Worm (Caenorhabditis elegans) whole organism, young adult: ENCODE results near the gene tsp-12.
A peak's percentile ranks its signal among the peaks of the same experiment; 100 is the strongest.

Experiments
- B0035.1 ChIP-seq: sonication (generic microtip); optimal IDR thresholded peaks from 2 replicates; lab custom pipeline; 2016; ENCODE audit warnings: missing genetic modification characterization, mild to moderate bottlenecking, missing compliant biosample characterization, missing genotype, missing genetic modification reagents
- F57A8.1 ChIP-seq: fragments of 200-800 bp; sonication (Bioruptor generic); optimal IDR thresholded peaks from 2 replicates; lab custom pipeline; 2018; ENCODE audit warnings: mild to moderate bottlenecking, missing genetic modification characterization, moderate library complexity, missing compliant biosample characterization
- T26A5.8 ChIP-seq: sonication (generic microtip); optimal IDR thresholded peaks from 2 replicates; lab custom pipeline; 2016; ENCODE audit warnings: missing genetic modification characterization, missing compliant biosample characterization
- Y53F4B.3 ChIP-seq: fragments of 200-800 bp; sonication (Bioruptor generic); IDR thresholded peaks from 2 replicates; pipeline ENCODE4 v1.3.6; 2022; ENCODE audit warnings: missing genetic modification reagents, missing genetic modification characterization, missing compliant biosample characterization
- Y56A3A.18 ChIP-seq: fragments of 200-800 bp; sonication (Bioruptor generic); IDR thresholded peaks from 2 replicates; pipeline ENCODE4 v1.3.6; 2022; ENCODE audit warnings: missing genetic modification reagents, missing genetic modification characterization, missing compliant biosample characterization
- Y95B8A.8 ChIP-seq: fragments of 200-800 bp; sonication (Bioruptor generic); IDR thresholded peaks from 2 replicates; pipeline ENCODE4 v1.3.6; 2022; ENCODE audit warnings: missing genetic modification reagents, missing genetic modification characterization, missing compliant biosample characterization
- akir-1 ChIP-seq: fragments of 200-800 bp; sonication (Bioruptor generic); optimal IDR thresholded peaks from 2 replicates; lab custom pipeline; 2018; ENCODE audit warnings: mild to moderate bottlenecking, missing genetic modification characterization, moderate library complexity, missing compliant biosample characterization
- aptf-3 ChIP-seq: fragments of 200-800 bp; sonication (Bioruptor generic); IDR thresholded peaks from 2 replicates; pipeline ENCODE4 v1.3.6; 2022; ENCODE audit warnings: missing genetic modification characterization, missing compliant biosample characterization
- ccch-3 ChIP-seq: fragments of 200-800 bp; sonication (Bioruptor generic); optimal IDR thresholded peaks from 2 replicates; lab custom pipeline; 2018; ENCODE audit warnings: mild to moderate bottlenecking, missing genetic modification characterization, missing compliant biosample characterization
- cebp-1 ChIP-seq, 2 experiments: fragments of 200-800 bp in 1 of 2; sonication (Bioruptor generic) in 1 of 2; sonication (generic microtip) in 1 of 2; IDR thresholded peaks in 1 of 2; optimal IDR thresholded peaks in 1 of 2; 2 replicates each; pipeline versions ENCODE4 v1.3.6 to Lab custom; 2017 to 2022; ENCODE audit warnings: missing compliant biosample characterization in 2 of 2, missing genetic modification characterization in 2 of 2, mild to moderate bottlenecking in 1 of 2, missing genetic modification reagents in 1 of 2, moderate library complexity in 1 of 2
- ceh-27 ChIP-seq: fragments of 200-800 bp; sonication (Bioruptor generic); optimal IDR thresholded peaks from 2 replicates; lab custom pipeline; 2018; ENCODE audit warnings: mild to moderate bottlenecking, missing genetic modification characterization, moderate library complexity, missing compliant biosample characterization
- ceh-40 ChIP-seq: fragments of 200-800 bp; sonication (Bioruptor generic); IDR thresholded peaks from 2 replicates; pipeline ENCODE4 v1.3.6; 2022; ENCODE audit warnings: missing genetic modification characterization, missing compliant biosample characterization
- ceh-91 ChIP-seq: fragments of 200-800 bp; sonication (Bioruptor generic); IDR thresholded peaks from 2 replicates; pipeline ENCODE4 v1.3.6; 2022; ENCODE audit warnings: missing genetic modification reagents, missing genetic modification characterization, missing compliant biosample characterization
- dpff-1 ChIP-seq: sonication (generic microtip); optimal IDR thresholded peaks from 2 replicates; lab custom pipeline; 2017; ENCODE audit warnings: mild to moderate bottlenecking, missing genetic modification characterization, missing compliant biosample characterization
- egl-18 ChIP-seq: fragments of 200-800 bp; sonication (Bioruptor generic); IDR thresholded peaks from 2 replicates; pipeline ENCODE4 v1.3.6; 2022; ENCODE audit warnings: missing genetic modification reagents, missing genetic modification characterization, missing compliant biosample characterization
- egrh-3 ChIP-seq: fragments of 200-800 bp; sonication (Bioruptor generic); IDR thresholded peaks from 2 replicates; pipeline ENCODE4 v1.3.6; 2022; ENCODE audit warnings: missing genetic modification reagents, missing genetic modification characterization, missing compliant biosample characterization
- hlh-12 ChIP-seq: sonication (generic microtip); optimal IDR thresholded peaks from 2 replicates; lab custom pipeline; 2016; ENCODE audit warnings: missing genetic modification characterization, missing compliant biosample characterization
- hlh-26 ChIP-seq: fragments of 200-800 bp; sonication (Bioruptor generic); conservative IDR thresholded peaks from 2 replicates; pipeline ENCODE4 v1.3.6; 2022; ENCODE audit warnings: missing genetic modification reagents, missing genetic modification characterization, missing compliant biosample characterization
- hmg-1.2 ChIP-seq: fragments of 200-800 bp; sonication (Bioruptor generic); IDR thresholded peaks from 2 replicates; pipeline ENCODE4 v1.3.6; 2022; ENCODE audit warnings: missing genetic modification reagents, missing genetic modification characterization, missing compliant biosample characterization
- lin-26 ChIP-seq: fragments of 200-800 bp; sonication (Bioruptor generic); IDR thresholded peaks from 2 replicates; pipeline ENCODE4 v1.3.6; 2022; ENCODE audit warnings: missing genetic modification reagents, missing genetic modification characterization, missing compliant biosample characterization
- lin-54 ChIP-seq: fragments of 200-800 bp; sonication (Bioruptor generic); optimal IDR thresholded peaks from 2 replicates; lab custom pipeline; 2018; ENCODE audit warnings: mild to moderate bottlenecking, missing genetic modification characterization, missing compliant biosample characterization
- lsy-27 ChIP-seq: sonication (generic microtip); optimal IDR thresholded peaks from 2 replicates; lab custom pipeline; 2017; ENCODE audit warnings: missing genetic modification characterization, mild to moderate bottlenecking, missing compliant biosample characterization, antibody characterized with exemption, missing genotype, borderline replicate concordance; ENCODE audit not compliant: insufficient read depth
- madf-6 ChIP-seq: fragments of 200-800 bp; sonication (Bioruptor generic); IDR thresholded peaks from 2 replicates; pipeline ENCODE4 v1.3.6; 2022; ENCODE audit warnings: missing genetic modification reagents, missing genetic modification characterization, missing compliant biosample characterization
- madf-8 ChIP-seq: fragments of 200-800 bp; sonication (Bioruptor generic); conservative IDR thresholded peaks from 2 replicates; pipeline ENCODE4 v1.3.6; 2022; ENCODE audit warnings: missing genetic modification reagents, missing genetic modification characterization, missing compliant biosample characterization
- mcd-1 ChIP-seq: fragments of 200-800 bp; sonication (Bioruptor generic); IDR thresholded peaks from 2 replicates; pipeline ENCODE4 v1.3.6; 2022; ENCODE audit warnings: missing genetic modification reagents, missing genetic modification characterization, missing compliant biosample characterization
- mel-28 ChIP-seq: sonication (generic microtip); optimal IDR thresholded peaks from 2 replicates; lab custom pipeline; 2016; ENCODE audit warnings: borderline replicate concordance, mild to moderate bottlenecking, missing genetic modification characterization, missing compliant biosample characterization
- mes-4 ChIP-seq: sonication (generic microtip); optimal IDR thresholded peaks from 2 replicates; lab custom pipeline; 2016; ENCODE audit warnings: missing genotype, missing genetic modification characterization, missing compliant biosample characterization
- mxl-1 ChIP-seq: sonication (generic microtip); optimal IDR thresholded peaks from 2 replicates; lab custom pipeline; 2016; ENCODE audit warnings: missing genetic modification characterization, missing compliant biosample characterization
- nfya-2 ChIP-seq: fragments of 200-800 bp; sonication (Bioruptor generic); IDR thresholded peaks from 2 replicates; pipeline ENCODE4 v1.3.6; 2022; ENCODE audit warnings: missing genetic modification reagents, missing genetic modification characterization, missing compliant biosample characterization
- nhr-27 ChIP-seq: fragments of 200-800 bp; sonication (Bioruptor generic); optimal IDR thresholded peaks from 2 replicates; lab custom pipeline; 2018; ENCODE audit warnings: mild to moderate bottlenecking, missing genetic modification characterization, moderate library complexity, missing compliant biosample characterization
- pbrm-1 ChIP-seq: fragments of 200-800 bp; sonication (Bioruptor generic); IDR thresholded peaks from 2 replicates; pipeline ENCODE4 v1.3.6; 2022; ENCODE audit warnings: missing genetic modification reagents, missing genetic modification characterization, missing compliant biosample characterization
- repo-1 ChIP-seq: sonication (generic microtip); optimal IDR thresholded peaks from 2 replicates; lab custom pipeline; 2017; ENCODE audit warnings: mild to moderate bottlenecking, missing genetic modification characterization, missing compliant biosample characterization
- snpc-1.3 ChIP-seq: sonication (generic microtip); optimal IDR thresholded peaks from 2 replicates; lab custom pipeline; 2017; ENCODE audit warnings: missing genetic modification characterization, mild to moderate bottlenecking, missing compliant biosample characterization, antibody characterized with exemption, moderate library complexity, missing genotype, missing genetic modification reagents; ENCODE audit not compliant: insufficient read depth
- snpc-3.4 ChIP-seq: sonication (generic microtip); optimal IDR thresholded peaks from 2 replicates; lab custom pipeline; 2017; ENCODE audit warnings: missing genetic modification characterization, mild to moderate bottlenecking, missing compliant biosample characterization, antibody characterized with exemption, moderate library complexity, missing genotype, missing genetic modification reagents
- sptf-2 ChIP-seq: fragments of 200-800 bp; sonication (Bioruptor generic); optimal IDR thresholded peaks from 2 replicates; lab custom pipeline; 2018; ENCODE audit warnings: mild to moderate bottlenecking, missing genetic modification characterization, missing compliant biosample characterization
- unc-130 ChIP-seq: sonication (generic microtip); optimal IDR thresholded peaks from 2 replicates; lab custom pipeline; 2016; ENCODE audit warnings: missing genetic modification reagents, missing genetic modification characterization, missing compliant biosample characterization
- zfh-2 ChIP-seq: fragments of 200-800 bp; sonication (Bioruptor generic); conservative IDR thresholded peaks from 2 replicates; pipeline ENCODE4 v1.3.6; 2022; ENCODE audit warnings: missing genetic modification reagents, missing genetic modification characterization, missing compliant biosample characterization
- ztf-26 ChIP-seq: sonication (generic microtip); optimal IDR thresholded peaks from 2 replicates; lab custom pipeline; 2017; ENCODE audit warnings: missing genetic modification characterization, missing compliant biosample characterization
- ztf-3 ChIP-seq: fragments of 200-800 bp; sonication (Bioruptor generic); optimal IDR thresholded peaks from 2 replicates; lab custom pipeline; 2018; ENCODE audit warnings: mild to moderate bottlenecking, missing genetic modification characterization, missing compliant biosample characterization

tsp-12 gene

ce11 chrIV:10176252-10176730 lies 25.9 kb upstream of the tsp-12 start, which contains the start of gene rack-1 (continued):
- no peak for TF ChIP-seq snpc-1.3 (tag; lab: Kevin White, UChicago)
- no peak for TF ChIP-seq sptf-2 (GFP tag; lab: Kevin White, UChicago)
- TF ChIP-seq hmg-1.2 (GFP tag; lab: Robert Waterston, UW) = peak; percentile 33; the same call in 1 of the 2 replicates
- no peak for TF ChIP-seq F57A8.1
- no peak for TF ChIP-seq ceh-27
- peak; percentile 46; the same call in 1 of the 2 replicates for TF ChIP-seq egrh-3 (GFP tag; lab: Robert Waterston, UW)
- peak; percentile 9; the same call in 1 of the 2 replicates for TF ChIP-seq pbrm-1 (GFP tag; lab: Robert Waterston, UW)
- no peak for TF ChIP-seq hlh-12 (tag; lab: Kevin White, UChicago)
- TF ChIP-seq ztf-3 (GFP tag; lab: Kevin White, UChicago) = no peak
- TF ChIP-seq madf-6 (GFP tag; lab: Robert Waterston, UW) = peak; percentile 58
- no peak for TF ChIP-seq T26A5.8 (tag; lab: Kevin White, UChicago)
- no peak for TF ChIP-seq Y95B8A.8 (GFP tag; lab: Robert Waterston, UW)
- no peak for TF ChIP-seq nhr-27 (tag; lab: Kevin White, UChicago)
- TF ChIP-seq lin-54 = peak; percentile 26
- TF ChIP-seq ztf-26 (tag; lab: Kevin White, UChicago) = no peak
- TF ChIP-seq unc-130 (GFP tag; lab: Kevin White, UChicago) = no peak
- peak; percentile 47; the same call in 1 of the 2 replicates for TF ChIP-seq mcd-1 (GFP tag; lab: Robert Waterston, UW)
- TF ChIP-seq ccch-3 = no peak
- TF ChIP-seq akir-1 (GFP tag; lab: Kevin White, UChicago) = no peak
- no peak for TF ChIP-seq nfya-2
- TF ChIP-seq dpff-1 (tag; lab: Kevin White, UChicago) = no peak
- TF ChIP-seq aptf-3 = no peak
- TF ChIP-seq lin-26 (GFP tag; lab: Robert Waterston, UW) = no peak
- no peak for TF ChIP-seq mel-28 (tag; lab: Kevin White, UChicago)
- TF ChIP-seq ceh-91 (GFP tag; lab: Robert Waterston, UW) = no peak
- TF ChIP-seq egl-18 (GFP tag; lab: Robert Waterston, UW) = no peak
- TF ChIP-seq mxl-1 (tag; lab: Kevin White, UChicago) = no peak
- no peak for TF ChIP-seq lsy-27 (tag; lab: Kevin White, UChicago)
- TF ChIP-seq Y56A3A.18 (GFP tag; lab: Robert Waterston, UW) = no peak
- no peak for TF ChIP-seq repo-1
- peak; percentile 63 for TF ChIP-seq snpc-3.4 (tag; lab: Kevin White, UChicago)
- TF ChIP-seq ceh-40 (GFP tag; lab: Robert Waterston, UW) = no peak
- no peak for TF ChIP-seq zfh-2 (GFP tag; lab: Robert Waterston, UW)
- no peak for TF ChIP-seq mes-4 (tag; lab: Kevin White, UChicago)
- no peak for TF ChIP-seq hlh-26 (GFP tag; lab: Robert Waterston, UW)
- TF ChIP-seq Y53F4B.3 (GFP tag; lab: Robert Waterston, UW) = no peak
- TF ChIP-seq cebp-1 (GFP tag; IDR thresholded peaks at IDR 0.05; lab: Robert Waterston, UW) = no peak
- peak; percentile 30 for TF ChIP-seq cebp-1 (tag; optimal IDR thresholded peaks at IDR 0.05; lab: Kevin White, UChicago)
- no peak for TF ChIP-seq B0035.1 (tag; lab: Kevin White, UChicago)
- TF ChIP-seq madf-8 (GFP tag; lab: Robert Waterston, UW) = no peak
